Worm (Caenorhabditis elegans) whole organism, L4 larva: ENCODE data around the gene dlc-1.

Source experiments
- F37D6.2 ChIP-seq: sonication (generic microtip); optimal IDR thresholded peaks from 2 replicates; lab custom pipeline; 2016; ENCODE audit warnings: mild to moderate bottlenecking, missing genetic modification characterization, missing compliant biosample characterization
- ama-1 ChIP-seq: fragments of 150-350 bp; optimal IDR thresholded peaks from 2 replicates; lab custom pipeline; 2014; ENCODE audit warnings: inconsistent platforms, mixed read lengths
- fkh-10 ChIP-seq: fragments of 150-350 bp; optimal IDR thresholded peaks from 2 replicates; lab custom pipeline; 2014; ENCODE audit warnings: missing biosample characterization, missing genetic modification reagents, missing genetic modification characterization
- jun-1 ChIP-seq: fragments of 150-350 bp; optimal IDR thresholded peaks from 2 replicates; lab custom pipeline; 2014; ENCODE audit warnings: missing biosample characterization, missing genetic modification reagents, missing genetic modification characterization
- lin-13 ChIP-seq: fragments of 150-350 bp; optimal IDR thresholded peaks from 2 replicates; lab custom pipeline; 2014; ENCODE audit warnings: missing biosample characterization, missing genetic modification reagents, missing genetic modification characterization
- nhr-111 ChIP-seq: fragments of 200-800 bp; sonication (Bioruptor generic); optimal IDR thresholded peaks from 2 replicates; lab custom pipeline; 2018; ENCODE audit warnings: mild to moderate bottlenecking, missing genetic modification characterization, missing compliant biosample characterization
- pha-4 ChIP-seq, 2 experiments: fragments of 150-350 bp in 1 of 2; fragments of 200-800 bp in 1 of 2; sonication (Bioruptor generic) in 1 of 2; IDR thresholded peaks in 1 of 2; optimal IDR thresholded peaks in 1 of 2; 2 replicates each; pipeline versions ENCODE4 v1.3.6 to Lab custom; 2014 to 2022; ENCODE audit warnings: missing genetic modification characterization in 2 of 2, missing genetic modification reagents in 2 of 2, missing biosample characterization in 1 of 2, missing compliant biosample characterization in 1 of 2
- snpc-4 ChIP-seq: fragments of 150-350 bp; optimal IDR thresholded peaks from 2 replicates; lab custom pipeline; 2014; ENCODE audit warnings: missing biosample characterization, missing genetic modification characterization
- spr-3 ChIP-seq: fragments of 200-800 bp; sonication (Bioruptor generic); optimal IDR thresholded peaks from 2 replicates; lab custom pipeline; 2018; ENCODE audit warnings: mild to moderate bottlenecking, missing genetic modification characterization, missing compliant biosample characterization
- unc-130 ChIP-seq: sonication (generic microtip); optimal IDR thresholded peaks from 2 replicates; lab custom pipeline; 2016; ENCODE audit warnings: missing genetic modification reagents, missing genetic modification characterization, missing compliant biosample characterization

DNA sequence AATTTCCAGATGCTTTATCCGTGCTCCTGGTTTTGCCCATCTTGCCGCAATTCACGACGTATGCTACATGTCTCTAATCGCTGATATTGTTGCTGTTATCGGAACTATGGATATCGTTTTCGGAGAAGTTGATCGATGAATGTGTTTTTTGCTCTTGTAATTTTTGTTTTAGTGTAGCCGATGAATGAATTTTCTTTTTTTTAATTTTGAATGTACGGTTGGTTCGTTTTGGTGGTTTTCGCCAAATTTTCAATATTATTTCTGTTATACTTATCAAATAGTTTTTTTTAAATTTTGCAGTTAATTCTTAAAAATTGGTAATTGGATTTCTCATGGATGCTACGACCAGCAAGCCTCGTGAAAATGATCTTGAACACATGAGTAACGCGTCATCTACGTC is 3.4 kb upstream of the dlc-1 start, which contains the start of gene T26A5.2:
- no peak for TF ChIP-seq unc-130 (GFP tag; lab: Kevin White, UChicago)
- TF ChIP-seq ama-1 (lab: Kevin White, UChicago) = no peak
- TF ChIP-seq fkh-10 = no peak
- no peak for TF ChIP-seq F37D6.2 (tag; lab: Kevin White, UChicago)
- TF ChIP-seq jun-1 = no peak
- no peak for TF ChIP-seq spr-3 (GFP tag; lab: Kevin White, UChicago)
- no peak for TF ChIP-seq lin-13 (GFP tag; lab: Kevin White, UChicago)
- TF ChIP-seq snpc-4 (tag; lab: Kevin White, UChicago) = no peak
- no peak for TF ChIP-seq nhr-111 (GFP tag; lab: Kevin White, UChicago)
- no peak for TF ChIP-seq pha-4 (GFP tag; IDR thresholded peaks at IDR 0.05; lab: Robert Waterston, UW)
- no peak for TF ChIP-seq pha-4 (tag; optimal IDR thresholded peaks at IDR 0.05; lab: Kevin White, UChicago)
